Fruit fly (Drosophila melanogaster) ovary, adult (tissue): ENCODE data around the gene CG7139.

Experiments used
- CG17801 ChIP-seq: fragments of 200-800 bp; optimal IDR thresholded peaks from 2 replicates; lab custom pipeline; 2019; ENCODE audit warnings: missing biosample characterization, mild to moderate bottlenecking, missing genetic modification characterization, moderate library complexity; ENCODE audit not compliant: partially characterized antibody

Gene CG7139

dm6 chr3L:22063833-22064232, 7.8 kb downstream of the CG7139 start:
- no peak for TF ChIP-seq CG17801

- peak; percentile 7 for TF ChIP-seq CG17801
Observed at dm6 chr3L:22053343-22053742, 18.3 kb downstream of the CG7139 start.

- no peak for TF ChIP-seq CG17801
Observed at dm6 chr3L:22051152-22051551, 20.5 kb downstream of the CG7139 start.

- TF ChIP-seq CG17801: no peak
Observed at dm6 chr3L:22034717-22035116, 36.9 kb downstream of the CG7139 start, which contains the start of gene Oct-TyrR. TSS of gene Oct-TyrR (plus strand) at chr3L:22035003.

- no peak for TF ChIP-seq CG17801
Observed at dm6 chr3L:22029670-22030069, 42.0 kb downstream of the CG7139 start, which contains the start of gene CG43392. TSS of gene CG43392 (minus strand) at chr3L:22029770.

dm6 chr3L:22028225-22028624, 43.4 kb downstream of the CG7139 start, which contains the start of gene CG7140:
TSS of gene CG7140 (minus strand) at chr3L:22028325.
- no peak for TF ChIP-seq CG17801
